Fruit fly (Drosophila melanogaster): Measurements from ENCODE around the gene CG12608.

The CG12608 gene

DNA sequence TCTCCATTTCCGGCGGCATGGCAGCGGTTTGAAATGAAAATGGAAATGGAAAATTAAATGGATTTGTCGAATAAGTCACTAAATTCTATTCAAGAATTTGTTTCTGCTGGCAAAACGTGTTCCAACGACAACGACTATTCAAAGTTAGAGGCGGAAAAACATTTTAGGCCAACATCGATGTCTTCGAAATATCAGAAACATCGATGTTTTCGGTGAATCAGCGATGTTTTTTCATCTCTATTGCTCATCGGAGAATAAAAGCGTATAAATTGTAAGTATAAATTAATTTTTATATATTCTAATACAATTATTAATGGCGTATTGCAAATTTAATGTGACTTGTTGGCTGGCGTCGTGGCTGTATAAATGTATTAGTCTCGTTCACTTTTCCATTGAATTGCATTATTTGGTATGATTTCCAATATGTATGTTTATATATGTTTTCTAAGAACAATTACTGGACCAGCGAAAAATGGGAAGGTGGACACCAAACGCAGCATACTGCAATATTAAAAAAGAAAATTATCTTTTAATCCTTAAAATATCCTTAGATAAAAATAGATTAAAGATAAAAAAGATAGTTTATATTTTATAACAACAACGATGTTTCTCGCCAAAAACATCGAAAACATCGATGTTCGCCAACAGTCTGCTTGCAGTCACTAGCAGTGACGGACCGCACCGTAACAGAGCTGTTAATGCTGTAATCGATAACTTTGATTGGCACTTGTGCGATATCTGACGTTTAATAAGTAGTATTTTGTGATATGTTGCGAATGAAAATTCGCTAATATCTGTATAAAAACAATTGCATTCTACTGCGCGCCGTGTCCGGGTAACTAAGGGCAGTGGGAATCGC, at the start of gene CG12608, which contains the start of gene Prp5:
CG12608 (minus strand) TSS at position 153 of the 859 bp plus-strand sequence.
Prp5 (plus strand) TSS at position 697 of the 859 bp plus-strand sequence.
- TF ChIP-seq ttk (optimal IDR thresholded peaks at IDR 0.05): no peak

DNA sequence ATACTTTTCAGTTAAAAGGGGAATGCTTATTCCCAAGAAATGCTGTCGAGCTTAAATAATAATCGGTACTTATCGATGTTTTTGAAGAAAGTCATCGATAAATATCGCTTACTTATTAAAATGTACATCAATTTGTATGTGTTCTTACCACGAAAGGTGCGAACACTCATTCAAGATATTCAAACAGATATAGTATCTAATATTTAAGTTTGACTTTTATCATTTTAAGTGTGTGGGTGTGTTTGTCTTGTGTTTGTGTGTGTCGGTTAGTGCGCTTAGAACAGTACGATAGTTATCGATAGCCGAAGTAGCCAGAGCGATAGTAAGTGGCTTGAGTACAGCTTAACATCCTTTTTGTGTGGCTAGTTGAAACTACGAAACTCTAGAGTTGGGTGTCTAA, 42.9 kb upstream of the CG12608 start:
- no peak for TF ChIP-seq psq (optimal IDR thresholded peaks at IDR 0.05)
- TF ChIP-seq h (optimal IDR thresholded peaks at IDR 0.05): no peak
- TF ChIP-seq ttk (optimal IDR thresholded peaks at IDR 0.05): no peak
- no peak for TF ChIP-seq Sin3A (optimal IDR thresholded peaks at IDR 0.05)
- TF ChIP-seq insv (optimal IDR thresholded peaks at IDR 0.05): no peak
- TF ChIP-seq Myc (optimal IDR thresholded peaks at IDR 0.05): no peak

DNA sequence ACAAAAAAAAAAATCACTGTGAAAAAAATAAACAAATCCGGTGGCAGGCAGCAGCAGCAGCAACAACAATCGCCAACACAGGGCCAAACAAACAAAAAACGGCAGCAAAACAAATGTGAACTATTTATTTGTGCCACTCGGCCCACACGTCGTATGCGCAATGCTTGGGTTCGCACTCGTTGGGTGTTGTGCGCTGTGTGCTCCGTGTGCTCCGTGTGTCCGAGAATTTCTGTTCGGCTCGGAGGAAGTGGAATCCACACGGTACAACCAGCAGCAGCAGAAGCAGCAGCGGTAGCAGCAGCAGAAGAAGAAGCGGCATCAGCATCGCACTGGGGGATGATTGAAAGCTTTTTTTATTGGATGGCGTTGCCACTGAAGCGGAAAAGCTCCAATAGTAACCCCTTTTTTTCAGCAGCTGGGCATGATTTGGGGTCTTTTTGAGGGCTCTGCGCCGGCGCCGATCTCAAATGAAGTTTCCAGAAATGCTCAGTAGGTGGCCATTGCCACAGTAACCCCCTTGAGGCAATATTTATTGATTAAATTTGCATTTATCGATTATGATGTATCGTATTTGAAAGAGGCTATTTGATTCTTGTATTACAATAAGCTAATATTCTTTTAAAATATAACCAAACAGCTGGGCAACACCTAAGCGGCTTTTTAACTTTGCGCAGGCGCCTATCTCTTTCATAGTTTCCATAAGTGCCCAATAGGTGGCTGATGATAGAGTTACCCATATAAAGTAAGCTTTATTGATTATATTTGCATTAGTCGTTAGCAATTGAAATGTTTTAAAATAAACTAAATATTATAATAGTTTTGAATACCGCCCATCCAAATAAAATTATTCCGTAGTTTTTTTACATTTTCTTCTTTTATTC, 41.0 kb upstream of the CG12608 start, which contains the start of gene CG9164:
CG9164 (minus strand) TSS at position 266 of the 881 bp plus-strand sequence.
- TF ChIP-seq insv (optimal IDR thresholded peaks at IDR 0.05) (no peak), h (optimal IDR thresholded peaks at IDR 0.05) (no peak), Sin3A (optimal IDR thresholded peaks at IDR 0.05) (no peak), ttk (optimal IDR thresholded peaks at IDR 0.05) (no peak), Myc (optimal IDR thresholded peaks at IDR 0.05) (no peak), psq (optimal IDR thresholded peaks at IDR 0.05) (no peak)

DNA sequence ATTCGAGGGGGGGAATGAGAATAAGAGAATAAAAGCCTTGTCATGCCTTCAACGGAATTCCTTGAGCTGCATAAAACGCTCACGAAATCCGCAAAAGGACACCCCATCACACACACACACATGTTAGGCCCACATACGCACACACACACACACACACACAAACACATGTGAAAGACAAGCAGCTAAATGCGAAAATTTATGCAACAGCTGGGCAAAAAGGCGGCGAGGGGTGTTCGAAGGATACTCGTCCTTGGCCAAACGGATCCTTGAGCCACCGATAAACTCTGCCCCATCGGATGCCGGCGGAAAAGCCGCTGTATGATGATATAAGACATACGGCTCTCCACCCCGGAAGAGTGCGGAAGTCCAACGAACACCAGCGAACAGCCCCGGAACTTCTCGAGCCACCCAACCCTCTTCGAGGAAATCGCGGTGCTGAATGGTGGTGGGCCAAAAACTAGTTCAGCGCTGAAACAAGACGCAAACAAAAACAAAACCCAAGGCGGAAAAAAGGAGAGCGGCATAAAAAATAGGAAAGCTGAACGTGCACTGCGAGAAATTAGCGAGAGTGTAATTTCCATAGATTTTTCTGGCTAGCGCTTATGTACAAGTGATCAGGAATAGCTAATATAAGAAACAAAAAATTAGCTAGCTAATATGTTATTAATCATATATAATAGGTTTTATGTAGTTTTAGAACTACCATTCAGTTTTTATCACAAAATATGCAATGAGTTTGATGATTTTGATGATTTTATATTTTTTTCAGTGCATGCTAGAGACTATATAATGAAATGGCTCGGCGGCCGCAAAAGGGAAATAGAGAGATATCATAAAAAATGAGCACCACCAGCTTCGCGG, 39.3 kb upstream of the CG12608 start:
- no peak for TF ChIP-seq ttk (optimal IDR thresholded peaks at IDR 0.05)
- no peak for TF ChIP-seq h (optimal IDR thresholded peaks at IDR 0.05)
- no peak for TF ChIP-seq Myc (optimal IDR thresholded peaks at IDR 0.05)
- TF ChIP-seq psq (optimal IDR thresholded peaks at IDR 0.05): no peak
- TF ChIP-seq Sin3A (optimal IDR thresholded peaks at IDR 0.05): no peak
- no peak for TF ChIP-seq insv (optimal IDR thresholded peaks at IDR 0.05)

DNA sequence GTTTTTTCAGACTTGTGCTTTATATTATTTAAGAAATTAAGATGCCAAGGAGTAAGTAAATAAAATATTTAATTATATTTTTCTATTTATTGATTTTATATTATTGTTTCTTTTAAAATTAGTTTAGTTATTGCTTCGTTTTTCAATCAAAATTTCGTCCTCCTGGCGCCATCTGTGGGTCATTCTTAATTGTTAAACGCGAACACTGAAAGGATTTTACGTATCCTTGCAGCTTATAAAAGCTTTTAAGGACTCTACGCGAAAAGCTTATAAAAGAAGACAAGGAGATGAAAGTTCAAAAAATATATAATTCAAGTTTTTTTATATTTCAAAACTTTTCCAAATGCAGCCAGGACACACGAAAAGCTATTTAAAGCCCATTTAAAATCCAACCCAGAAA, 35.8 kb upstream of the CG12608 start:
- TF ChIP-seq Sin3A (optimal IDR thresholded peaks at IDR 0.05): no peak
- no peak for TF ChIP-seq psq (optimal IDR thresholded peaks at IDR 0.05)
- TF ChIP-seq ttk (optimal IDR thresholded peaks at IDR 0.05): no peak
- no peak for TF ChIP-seq h (optimal IDR thresholded peaks at IDR 0.05)
- TF ChIP-seq insv (optimal IDR thresholded peaks at IDR 0.05): no peak

DNA sequence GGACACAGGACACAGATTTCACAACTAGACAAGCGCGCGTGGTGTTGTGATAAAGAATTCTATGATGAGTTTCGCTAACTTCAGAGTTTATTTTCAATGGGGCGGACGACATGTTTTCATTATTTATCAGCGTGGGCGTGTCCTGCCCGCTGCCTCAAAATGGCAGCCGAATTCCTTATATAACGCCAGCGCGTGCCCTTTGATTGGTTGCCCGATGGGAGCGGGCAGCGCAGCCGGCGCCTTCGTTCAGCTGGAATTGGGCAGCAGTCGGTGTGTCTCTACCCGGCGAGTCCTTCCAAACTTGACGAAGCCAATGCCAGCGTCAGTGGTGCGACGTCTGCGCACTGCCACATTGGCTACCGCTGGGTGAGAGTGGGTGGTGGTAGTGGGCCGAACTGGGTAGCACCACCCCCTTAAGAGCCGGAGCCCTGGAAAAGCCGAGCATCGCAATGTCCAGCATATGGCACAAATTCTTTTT, 34.6 kb upstream of the CG12608 start, which contains the start of gene acj6:
acj6 (minus strand) TSS at position 51 of the 478 bp plus-strand sequence.
- no peak for TF ChIP-seq Sin3A (optimal IDR thresholded peaks at IDR 0.05)
- TF ChIP-seq insv (optimal IDR thresholded peaks at IDR 0.05): no peak
- TF ChIP-seq h (optimal IDR thresholded peaks at IDR 0.05): no peak
- TF ChIP-seq Myc (optimal IDR thresholded peaks at IDR 0.05): no peak
- no peak for TF ChIP-seq ttk (optimal IDR thresholded peaks at IDR 0.05)
- no peak for TF ChIP-seq psq (optimal IDR thresholded peaks at IDR 0.05)

DNA sequence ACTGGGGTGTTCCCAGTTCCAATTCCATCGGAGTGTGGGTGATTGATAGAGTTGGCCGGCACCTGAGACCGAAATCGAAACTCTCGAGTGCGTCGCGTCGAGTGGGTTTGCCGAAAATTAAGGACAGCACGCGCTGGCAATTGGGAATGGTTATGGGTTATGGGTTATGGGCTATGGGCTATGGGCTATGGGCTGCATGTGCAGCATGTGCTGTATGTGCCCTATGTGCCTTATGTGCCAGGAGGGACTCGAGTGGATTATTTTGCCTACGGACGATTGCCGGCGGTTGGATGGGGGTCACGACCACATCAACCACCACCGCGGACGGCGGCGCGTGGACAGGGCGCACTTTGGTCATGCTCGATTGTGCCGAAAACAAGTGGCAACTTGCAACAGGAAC, 25.7 kb upstream of the CG12608 start:
- TF ChIP-seq ttk (optimal IDR thresholded peaks at IDR 0.05) (no peak), Myc (optimal IDR thresholded peaks at IDR 0.05) (no peak), psq (optimal IDR thresholded peaks at IDR 0.05) (no peak), insv (optimal IDR thresholded peaks at IDR 0.05) (no peak), Sin3A (optimal IDR thresholded peaks at IDR 0.05) (no peak), h (optimal IDR thresholded peaks at IDR 0.05) (no peak)

DNA sequence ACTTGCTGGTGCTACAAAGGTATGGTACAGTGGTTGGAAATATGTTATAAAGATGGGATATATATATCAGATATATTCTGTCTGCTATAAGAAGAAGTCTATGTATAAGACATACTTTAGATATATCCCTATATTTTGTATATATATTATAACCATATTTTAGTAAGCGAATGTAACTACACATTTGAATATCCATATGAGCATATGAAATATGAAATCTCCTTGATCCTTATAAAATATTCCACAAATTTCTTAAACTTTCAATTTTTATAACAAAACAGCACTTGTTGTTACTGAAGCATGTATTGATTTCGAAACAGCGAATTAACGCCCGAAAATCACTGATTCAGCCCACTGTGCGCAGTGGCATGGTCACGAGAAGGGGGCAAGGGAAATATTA, 20.0 kb upstream of the CG12608 start:
- no peak for TF ChIP-seq h (optimal IDR thresholded peaks at IDR 0.05)
- no peak for TF ChIP-seq Myc (optimal IDR thresholded peaks at IDR 0.05)
- TF ChIP-seq Sin3A (optimal IDR thresholded peaks at IDR 0.05): no peak
- no peak for TF ChIP-seq insv (optimal IDR thresholded peaks at IDR 0.05)
- TF ChIP-seq psq (optimal IDR thresholded peaks at IDR 0.05): no peak
- no peak for TF ChIP-seq ttk (optimal IDR thresholded peaks at IDR 0.05)

DNA sequence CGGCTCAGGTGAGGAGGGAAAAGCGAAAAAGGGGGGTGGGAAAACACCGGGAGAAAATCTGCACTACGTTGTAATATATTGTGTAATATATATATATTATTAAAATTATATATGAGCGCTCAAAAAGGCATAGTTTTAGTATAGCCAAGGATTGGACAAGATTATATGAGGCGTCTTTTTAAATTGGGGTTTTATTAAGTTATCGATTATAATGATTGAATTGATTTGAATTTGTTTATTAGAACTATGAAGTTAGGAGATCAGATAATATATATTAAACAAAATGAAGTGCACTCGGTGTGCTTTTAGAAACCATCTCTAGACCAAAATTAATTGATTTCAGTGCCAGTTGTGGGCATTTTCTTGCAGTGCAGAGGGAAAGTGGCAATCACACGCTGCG, 19.2 kb upstream of the CG12608 start:
- TF ChIP-seq psq (optimal IDR thresholded peaks at IDR 0.05) (no peak), ttk (optimal IDR thresholded peaks at IDR 0.05) (no peak)

DNA sequence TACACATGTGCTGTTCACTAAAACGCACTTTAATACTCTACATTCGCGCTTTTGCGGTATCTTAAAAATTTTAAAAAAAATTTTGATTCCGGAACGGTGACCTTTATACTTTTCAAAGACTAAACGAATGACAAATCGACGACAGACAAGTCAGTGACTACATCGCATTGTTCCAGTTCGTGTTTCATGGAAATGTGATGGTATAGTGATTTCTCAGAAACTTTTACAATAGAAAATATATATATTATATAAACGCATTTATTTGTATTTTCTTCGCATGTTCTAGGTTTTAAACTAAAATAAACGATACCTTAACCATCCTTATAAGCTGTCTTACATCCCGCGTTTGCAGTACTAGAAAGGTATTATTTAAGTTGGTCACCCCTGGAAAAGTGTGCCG, 16.5 kb upstream of the CG12608 start, which contains the start of gene Pp1-13C:
Pp1-13C (minus strand) TSS at position 101 of the 400 bp plus-strand sequence.
- TF ChIP-seq Myc (optimal IDR thresholded peaks at IDR 0.05) (no peak), psq (optimal IDR thresholded peaks at IDR 0.05) (no peak), ttk (optimal IDR thresholded peaks at IDR 0.05) (no peak), Sin3A (optimal IDR thresholded peaks at IDR 0.05) (no peak), insv (optimal IDR thresholded peaks at IDR 0.05) (no peak), h (optimal IDR thresholded peaks at IDR 0.05) (no peak)

DNA sequence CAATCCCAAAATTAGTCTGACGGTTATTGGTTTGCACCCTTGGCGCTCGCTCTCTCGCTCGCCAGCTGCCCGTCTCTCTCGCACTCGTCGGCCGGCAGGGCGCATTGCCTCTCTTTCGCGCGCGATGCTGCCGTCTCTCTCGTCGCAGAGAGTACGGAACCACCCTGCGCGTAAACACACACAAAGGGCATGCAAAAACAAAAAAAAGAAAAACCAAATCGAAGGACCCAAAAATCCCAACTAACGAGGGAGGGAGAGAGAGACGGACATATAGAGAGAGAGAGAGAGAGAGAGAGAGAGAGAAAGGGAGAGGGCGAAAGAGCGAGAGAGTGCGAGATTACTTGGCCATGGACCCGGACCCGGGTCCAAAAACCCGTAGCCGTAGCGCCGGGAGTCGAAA, 12.0 kb upstream of the CG12608 start:
- TF ChIP-seq psq (optimal IDR thresholded peaks at IDR 0.05) (no peak), insv (optimal IDR thresholded peaks at IDR 0.05) (no peak), h (optimal IDR thresholded peaks at IDR 0.05) (no peak), ttk (optimal IDR thresholded peaks at IDR 0.05) (no peak), Sin3A (optimal IDR thresholded peaks at IDR 0.05) (no peak), Myc (optimal IDR thresholded peaks at IDR 0.05) (no peak)
